Fruit fly (Drosophila melanogaster) whole organism, embryonic: Measurements from ENCODE around the gene CG34409.

Experiments
- ATbp ChIP-seq: fragments of 200-800 bp; sonication (Bioruptor generic); optimal IDR thresholded peaks from 2 replicates; lab custom pipeline; 2017; ENCODE audit warnings: missing biosample characterization, mild to moderate bottlenecking, missing genetic modification characterization, missing genetic modification reagents
- CG10543 ChIP-seq: fragments of 200-800 bp; sonication (Bioruptor generic); optimal IDR thresholded peaks from 3 replicates; lab custom pipeline; 2017; ENCODE audit warnings: missing biosample characterization, mild to moderate bottlenecking, missing genetic modification characterization, moderate library complexity
- CG11093 ChIP-seq: fragments of 200-800 bp; sonication (Bioruptor generic); IDR thresholded peaks from 3 replicates; pipeline ENCODE4 v1.3.6; 2022; ENCODE audit warnings: missing biosample characterization, missing genetic modification characterization
- CG13624 ChIP-seq: fragments of 200-800 bp; sonication (Bioruptor generic); optimal IDR thresholded peaks from 2 replicates; lab custom pipeline; 2016; ENCODE audit warnings: missing biosample characterization, missing genetic modification characterization
- CG13894 ChIP-seq: fragments of 200-800 bp; sonication (Bioruptor generic); optimal IDR thresholded peaks from 3 replicates; lab custom pipeline; 2018; ENCODE audit warnings: missing biosample characterization, mild to moderate bottlenecking, missing genetic modification characterization, moderate library complexity
- CG14441 ChIP-seq: fragments of 200-800 bp; sonication (Bioruptor generic); IDR thresholded peaks from 2 replicates; pipeline ENCODE4 v1.3.6; 2022; ENCODE audit warnings: missing biosample characterization, missing genetic modification characterization
- CG14860 ChIP-seq: fragments of 200-800 bp; sonication (Bioruptor generic); IDR thresholded peaks from 3 replicates; pipeline ENCODE4 v1.3.6; 2022; ENCODE audit warnings: missing biosample characterization, missing genetic modification characterization; ENCODE audit not compliant: partially characterized antibody
- CG15011 ChIP-seq: fragments of 200-800 bp; sonication (Bioruptor generic); optimal IDR thresholded peaks from 3 replicates; lab custom pipeline; 2018; ENCODE audit warnings: missing biosample characterization, mild to moderate bottlenecking, missing genetic modification characterization
- CG15269 ChIP-seq: fragments of 200-800 bp; sonication (Bioruptor generic); optimal IDR thresholded peaks from 2 replicates; lab custom pipeline; 2018; ENCODE audit warnings: missing biosample characterization, mild to moderate bottlenecking, missing genetic modification characterization, moderate library complexity
- CG33557 ChIP-seq: fragments of 200-800 bp; sonication (Bioruptor generic); optimal IDR thresholded peaks from 2 replicates; lab custom pipeline; 2019; ENCODE audit warnings: missing biosample characterization, mild to moderate bottlenecking, missing genetic modification characterization, moderate library complexity
- CG34224 ChIP-seq: fragments of 200-800 bp; sonication (Bioruptor generic); IDR thresholded peaks from 3 replicates; pipeline ENCODE4 v1.3.6; 2022; ENCODE audit warnings: missing biosample characterization, missing genetic modification characterization; ENCODE audit not compliant: partially characterized antibody
- CG3847 ChIP-seq: fragments of 200-800 bp; sonication (Bioruptor generic); IDR thresholded peaks from 2 replicates; pipeline ENCODE4 v1.3.6; 2022; ENCODE audit warnings: missing biosample characterization, missing genetic modification characterization
- CG4424 ChIP-seq: fragments of 200-800 bp; sonication (Bioruptor generic); optimal IDR thresholded peaks from 3 replicates; lab custom pipeline; 2016; ENCODE audit warnings: missing biosample characterization, missing genetic modification characterization
- CG5953 ChIP-seq: fragments of 200-800 bp; sonication (Bioruptor generic); IDR thresholded peaks from 2 replicates; pipeline ENCODE4 v1.3.6; 2022; ENCODE audit warnings: missing biosample characterization, missing genetic modification characterization
- CG6689 ChIP-seq: fragments of 200-800 bp; sonication (Bioruptor generic); IDR thresholded peaks from 2 replicates; pipeline ENCODE4 v1.3.6; 2022; ENCODE audit warnings: missing biosample characterization, missing genetic modification characterization
- CG8388 ChIP-seq: fragments of 200-800 bp; sonication (Bioruptor generic); optimal IDR thresholded peaks from 2 replicates; lab custom pipeline; 2019; ENCODE audit warnings: missing biosample characterization, mild to moderate bottlenecking, missing genetic modification characterization, moderate library complexity
- CG8944 ChIP-seq: fragments of 200-800 bp; sonication (Bioruptor generic); optimal IDR thresholded peaks from 3 replicates; lab custom pipeline; 2016; ENCODE audit warnings: missing biosample characterization, missing genetic modification characterization
- CG9215 ChIP-seq: fragments of 200-800 bp; sonication (Bioruptor generic); IDR thresholded peaks from 2 replicates; pipeline ENCODE4 v1.3.6; 2022; ENCODE audit warnings: missing biosample characterization, missing genetic modification characterization
- CG9727 ChIP-seq: fragments of 200-800 bp; sonication (Bioruptor generic); optimal IDR thresholded peaks from 3 replicates; lab custom pipeline; 2017; ENCODE audit warnings: missing biosample characterization, mild to moderate bottlenecking, missing genetic modification characterization
- CoRest ChIP-seq: fragments of 200-800 bp; sonication (Bioruptor generic); optimal IDR thresholded peaks from 3 replicates; lab custom pipeline; 2018; ENCODE audit warnings: missing biosample characterization, mild to moderate bottlenecking, missing genetic modification characterization, moderate library complexity
- Deaf1 ChIP-seq: fragments of 200-800 bp; optimal IDR thresholded peaks from 3 replicates; lab custom pipeline; 2019; ENCODE audit warnings: missing biosample characterization, mild to moderate bottlenecking, missing genetic modification characterization, moderate library complexity
- E2f2 ChIP-seq: fragments of 200-800 bp; sonication (Bioruptor generic); IDR thresholded peaks from 2 replicates; pipeline ENCODE4 v1.3.6; 2022; ENCODE audit warnings: missing biosample characterization, missing genetic modification characterization
- HHEX ChIP-seq: fragments of 200-800 bp; sonication (Bioruptor generic); optimal IDR thresholded peaks from 3 replicates; lab custom pipeline; 2017; ENCODE audit warnings: missing biosample characterization, mild to moderate bottlenecking, missing genetic modification characterization, missing genetic modification reagents
- HLH54F ChIP-seq: fragments of 200-800 bp; sonication (Bioruptor generic); optimal IDR thresholded peaks from 3 replicates; lab custom pipeline; 2016; ENCODE audit warnings: missing biosample characterization, missing genetic modification characterization
- Hr3 ChIP-seq: fragments of 200-800 bp; sonication (Bioruptor generic); optimal IDR thresholded peaks from 3 replicates; lab custom pipeline; 2016; ENCODE audit warnings: missing biosample characterization, missing genetic modification characterization
- Kr ChIP-seq: fragments of 200-800 bp; sonication (Bioruptor generic); optimal IDR thresholded peaks from 2 replicates; lab custom pipeline; 2017; ENCODE audit warnings: missing biosample characterization, mild to moderate bottlenecking, missing genetic modification characterization
- PHDP ChIP-seq: fragments of 200-800 bp; sonication (Bioruptor generic); optimal IDR thresholded peaks from 3 replicates; lab custom pipeline; 2018; ENCODE audit warnings: missing biosample characterization, mild to moderate bottlenecking, missing genetic modification characterization, moderate library complexity
- Poxn ChIP-seq: fragments of 200-800 bp; sonication (Bioruptor generic); IDR thresholded peaks from 2 replicates; pipeline ENCODE4 v1.3.6; 2022; ENCODE audit warnings: missing biosample characterization, missing genetic modification characterization
- Sry-δ ChIP-seq: fragments of 200-800 bp; sonication (Bioruptor generic); optimal IDR thresholded peaks from 2 replicates; lab custom pipeline; 2016; ENCODE audit warnings: missing biosample characterization, missing genetic modification characterization
- Taf1 ChIP-seq: fragments of 200-800 bp; sonication (Bioruptor generic); IDR thresholded peaks from 2 replicates; pipeline ENCODE4 v1.3.6; 2022; ENCODE audit warnings: missing biosample characterization, missing genetic modification characterization
- az2 ChIP-seq: fragments of 200-800 bp; sonication (Bioruptor generic); optimal IDR thresholded peaks from 3 replicates; lab custom pipeline; 2016; ENCODE audit warnings: missing biosample characterization, missing genetic modification characterization
- bcd ChIP-seq: fragments of 200-800 bp; sonication (Bioruptor generic); optimal IDR thresholded peaks from 2 replicates; lab custom pipeline; 2017; ENCODE audit warnings: missing biosample characterization, mild to moderate bottlenecking, missing genetic modification characterization
- bsh ChIP-seq, 2 experiments: fragments of 200-800 bp; sonication (Bioruptor generic); optimal IDR thresholded peaks; 2 replicates each; lab custom pipeline; 2017 to 2018; ENCODE audit warnings: mild to moderate bottlenecking in 2 of 2, missing biosample characterization in 2 of 2, missing genetic modification characterization in 2 of 2, moderate library complexity in 1 of 2
- cas ChIP-seq: fragments of 200-800 bp; sonication (Bioruptor generic); IDR thresholded peaks from 2 replicates; pipeline ENCODE4 v1.3.6; 2022; ENCODE audit warnings: missing biosample characterization, missing genetic modification characterization
- grau ChIP-seq: fragments of 200-800 bp; optimal IDR thresholded peaks from 3 replicates; lab custom pipeline; 2019; ENCODE audit warnings: missing biosample characterization, mild to moderate bottlenecking, missing genetic modification characterization, moderate library complexity
- ham ChIP-seq: fragments of 200-800 bp; sonication (Bioruptor generic); IDR thresholded peaks from 2 replicates; pipeline ENCODE4 v1.3.6; 2022; ENCODE audit warnings: missing biosample characterization, missing genetic modification characterization
- hb ChIP-seq: fragments of 200-800 bp; sonication (Bioruptor generic); IDR thresholded peaks from 3 replicates; pipeline ENCODE4 v1.3.6; 2022; ENCODE audit warnings: missing biosample characterization, missing genetic modification characterization; ENCODE audit not compliant: partially characterized antibody
- insv ChIP-seq, 2 experiments: fragments of 200-800 bp; sonication (Bioruptor generic); optimal IDR thresholded peaks; 3 replicates each; lab custom pipeline; 2016 to 2018; ENCODE audit warnings: missing biosample characterization in 2 of 2, missing genetic modification characterization in 2 of 2
- oc ChIP-seq: fragments of 200-800 bp; sonication (Bioruptor generic); optimal IDR thresholded peaks from 2 replicates; lab custom pipeline; 2018; ENCODE audit warnings: missing biosample characterization, mild to moderate bottlenecking, missing genetic modification characterization, moderate library complexity
- rib ChIP-seq: fragments of 200-800 bp; sonication (Bioruptor generic); IDR thresholded peaks from 2 replicates; pipeline ENCODE4 v1.3.6; 2022; ENCODE audit warnings: missing biosample characterization, missing genetic modification characterization
- sob ChIP-seq: fragments of 200-800 bp; sonication (Bioruptor generic); IDR thresholded peaks from 2 replicates; pipeline ENCODE4 v1.3.6; 2022; ENCODE audit warnings: missing biosample characterization, missing genetic modification characterization
- sug ChIP-seq: fragments of 200-800 bp; optimal IDR thresholded peaks from 2 replicates; lab custom pipeline; 2019; ENCODE audit warnings: missing biosample characterization, mild to moderate bottlenecking, missing genetic modification characterization, moderate library complexity
- tap ChIP-seq: fragments of 200-800 bp; optimal IDR thresholded peaks from 3 replicates; lab custom pipeline; 2019; ENCODE audit warnings: missing biosample characterization, mild to moderate bottlenecking, missing genetic modification characterization, moderate library complexity
- tin ChIP-seq: fragments of 200-800 bp; sonication (Bioruptor generic); optimal IDR thresholded peaks from 3 replicates; lab custom pipeline; 2016; ENCODE audit warnings: missing biosample characterization, missing genetic modification characterization
- trem ChIP-seq: fragments of 200-800 bp; optimal IDR thresholded peaks from 3 replicates; lab custom pipeline; 2019; ENCODE audit warnings: missing biosample characterization, mild to moderate bottlenecking, missing genetic modification characterization, moderate library complexity
- twi ChIP-seq: fragments of 200-800 bp; optimal IDR thresholded peaks from 2 replicates; lab custom pipeline; 2019; ENCODE audit warnings: missing biosample characterization, mild to moderate bottlenecking, missing genetic modification characterization, moderate library complexity

The CG34409 gene

dm6 chr3R:9702567-9702966 lies 43.6 kb downstream of the CG34409 start (continued):
- TF ChIP-seq CG5953 (GFP tag; lab: Robert Waterston, UW) (no peak), CoRest (tag; lab: Kevin White, UChicago) (peak; percentile 90), oc (tag; lab: Kevin White, UChicago) (peak; percentile 89), E2f2 (no peak), bcd (peak; percentile 88), CG8388 (peak; percentile 88), tin (peak; percentile 81), az2 (peak; percentile 89), CG10543 (peak; percentile 42), sug (tag; lab: Kevin White, UChicago) (peak; percentile 60), PHDP (peak; percentile 95), ham (GFP tag; lab: Robert Waterston, UW) (no peak), Taf1 (no peak), Sry-δ (peak; percentile 52), Kr (GFP tag; lab: Kevin White, UChicago) (no peak), HHEX (peak; percentile 88), CG15011 (GFP tag; lab: Kevin White, UChicago) (peak; percentile 86), CG13624 (GFP tag; lab: Kevin White, UChicago) (peak; percentile 87), CG4424 (peak; percentile 88), twi (tag; lab: Kevin White, UChicago) (peak; percentile 61), trem (peak; percentile 83), CG13894 (peak; percentile 70), Poxn (GFP tag; lab: Robert Waterston, UW) (no peak), bsh (GFP tag; optimal IDR thresholded peaks at IDR 0.05; lab: Kevin White, UChicago) (peak in 1 of 2 experiments; percentile 90), hb (GFP tag; lab: Robert Waterston, UW) (no peak), HLH54F (peak; percentile 84), insv (GFP tag; optimal IDR thresholded peaks at IDR 0.05; lab: Kevin White, UChicago) (peak in 1 of 2 experiments; percentile 33), grau (tag; lab: Kevin White, UChicago) (peak; percentile 91), Deaf1 (tag; lab: Kevin White, UChicago) (peak; percentile 67), CG33557 (GFP tag; lab: Kevin White, UChicago) (peak; percentile 42), cas (GFP tag; lab: Robert Waterston, UW) (no peak), CG9727 (GFP tag; lab: Kevin White, UChicago) (peak; percentile 86), rib (no peak), CG14441 (GFP tag; lab: Robert Waterston, UW) (no peak), ATbp (GFP tag; lab: Kevin White, UChicago) (peak; percentile 89), CG14860 (no peak), CG6689 (no peak), CG34224 (GFP tag; lab: Robert Waterston, UW) (no peak), CG15269 (peak; percentile 93), CG8944 (GFP tag; lab: Kevin White, UChicago) (peak; percentile 70), CG11093 (GFP tag; lab: Robert Waterston, UW) (peak; percentile 82; the same call in 2 of the 3 replicates), CG9215 (GFP tag; lab: Robert Waterston, UW) (no peak), sob (GFP tag; lab: Robert Waterston, UW) (no peak), Hr3 (GFP tag; lab: Kevin White, UChicago) (peak; percentile 82), tap (tag; lab: Kevin White, UChicago) (peak; percentile 92), CG3847 (GFP tag; lab: Robert Waterston, UW) (no peak)
- TF ChIP-seq, all 482 proteins: peak for 293
